1 fruit fly cellular context compared by ENCODE assay signal in the genomic region with DNA sequence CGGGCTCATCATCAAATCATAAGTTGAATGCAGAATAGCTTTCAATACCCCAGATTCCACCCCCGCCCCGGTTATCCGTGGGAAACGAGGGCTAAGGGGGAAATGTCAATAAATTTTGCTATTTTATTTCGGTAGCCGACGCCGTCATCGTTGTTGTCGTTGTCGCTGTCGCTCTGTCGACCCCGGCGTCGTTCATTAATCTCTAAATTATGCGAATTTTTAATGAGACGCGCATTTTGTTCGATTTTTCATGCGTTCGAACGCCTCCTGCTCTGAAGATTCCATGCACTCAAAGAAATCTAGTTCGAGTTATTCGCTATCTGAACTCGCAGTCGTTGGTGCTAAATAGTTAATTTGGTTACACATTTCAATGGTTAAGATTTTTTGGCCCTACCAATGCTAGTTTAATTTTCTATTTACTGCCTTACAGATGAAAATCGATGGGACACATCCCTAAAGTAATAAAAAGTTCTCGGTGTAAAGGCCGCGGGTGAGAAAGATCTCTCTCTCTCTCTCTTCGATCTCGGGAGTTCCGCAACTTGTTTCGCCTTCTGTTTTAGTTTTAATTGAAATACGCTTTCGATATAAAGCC.
TF ChIP-seq lines count a peak whose summit lies in the region.

No protein-coding gene starts in this region.

TF ChIP-seq in whole organism, embryonic, 481 proteins besides CTCF, POLR2A, EP300 and RAD21 (continued from another document):
- no peak for TF ChIP-seq Dp (GFP tag; optimal IDR thresholded peaks at IDR 0.05; lab: Kevin White, UChicago)
- TF ChIP-seq Dfd (GFP tag; optimal IDR thresholded peaks at IDR 0.05; lab: Kevin White, UChicago), result no peak
- TF ChIP-seq GATAe (GFP tag; conservative IDR thresholded peaks at IDR 0.05; lab: Robert Waterston, UW), result no peak
- TF ChIP-seq pum (GFP tag; optimal IDR thresholded peaks at IDR 0.05; lab: Kevin White, UChicago), result peak; percentile 3
- 0 out of 2 replicates have a peak, but pooled peaks have one; percentile 33 for TF ChIP-seq CG9215 (GFP tag; IDR thresholded peaks at IDR 0.05; lab: Robert Waterston, UW)
- peak; percentile 27; the same call in 1 of the 2 replicates for TF ChIP-seq CG10366 (GFP tag; IDR thresholded peaks at IDR 0.05; lab: Robert Waterston, UW)
- TF ChIP-seq CG13424 (tag; optimal IDR thresholded peaks at IDR 0.05; lab: Kevin White, UChicago), result no peak
- TF ChIP-seq chif (GFP tag; optimal IDR thresholded peaks at IDR 0.05; lab: Kevin White, UChicago), result peak; percentile 27 to 35
- no peak for TF ChIP-seq ac (GFP tag; optimal IDR thresholded peaks at IDR 0.05; lab: Kevin White, UChicago)
- TF ChIP-seq Poxn (GFP tag; IDR thresholded peaks at IDR 0.05; lab: Robert Waterston, UW), result no peak
- TF ChIP-seq gcm (GFP tag; optimal IDR thresholded peaks at IDR 0.05; lab: Kevin White, UChicago), result no peak
- TF ChIP-seq CG15514 (GFP tag; optimal IDR thresholded peaks at IDR 0.05; lab: Kevin White, UChicago), result no peak
- TF ChIP-seq D19B (GFP tag; optimal IDR thresholded peaks at IDR 0.05; lab: Kevin White, UChicago), result no peak
- no peak for TF ChIP-seq gsb (GFP tag; IDR thresholded peaks at IDR 0.05; lab: Robert Waterston, UW)
- TF ChIP-seq Sox102F (GFP tag; optimal IDR thresholded peaks at IDR 0.05; lab: Kevin White, UChicago), result peak; percentile 62
- no peak for TF ChIP-seq CG11696 (GFP tag; IDR thresholded peaks at IDR 0.05; lab: Robert Waterston, UW)
- no peak for TF ChIP-seq sc (optimal IDR thresholded peaks at IDR 0.05; lab: Kevin White, UChicago)
- no peak for TF ChIP-seq sc (GFP tag; optimal IDR thresholded peaks at IDR 0.05; lab: Kevin White, UChicago)
- TF ChIP-seq wdn (GFP tag; IDR thresholded peaks at IDR 0.05; lab: Robert Waterston, UW), result no peak
- no peak for TF ChIP-seq ftz-f1 (GFP tag; optimal IDR thresholded peaks at IDR 0.05; lab: Kevin White, UChicago)
- TF ChIP-seq CG3407 (GFP tag; optimal IDR thresholded peaks at IDR 0.05; lab: Kevin White, UChicago), result no peak
- no peak for TF ChIP-seq nerfin-2 (GFP tag; IDR thresholded peaks at IDR 0.05; lab: Robert Waterston, UW; ENCODE audit: partially characterized antibody)
- TF ChIP-seq CG11398 (GFP tag; optimal IDR thresholded peaks at IDR 0.05; lab: Kevin White, UChicago), result no peak
- TF ChIP-seq sqz (GFP tag; optimal IDR thresholded peaks at IDR 0.05; lab: Kevin White, UChicago), result no peak
- TF ChIP-seq jumu (GFP tag; optimal IDR thresholded peaks at IDR 0.05; lab: Kevin White, UChicago), result peak; percentile 46
- peak; percentile 46 for TF ChIP-seq Hsf (GFP tag; optimal IDR thresholded peaks at IDR 0.05; lab: Kevin White, UChicago)
- no peak for TF ChIP-seq Myb (GFP tag; optimal IDR thresholded peaks at IDR 0.05; lab: Kevin White, UChicago)
- no peak for TF ChIP-seq CG10979 (tag; optimal IDR thresholded peaks at IDR 0.05; lab: Kevin White, UChicago)
- TF ChIP-seq Awh (GFP tag; IDR thresholded peaks at IDR 0.05; lab: Robert Waterston, UW), result no peak
- TF ChIP-seq CG14965 (GFP tag; optimal IDR thresholded peaks at IDR 0.05; lab: Kevin White, UChicago; ENCODE audit: borderline replicate concordance), result no peak
- no peak for TF ChIP-seq ap (GFP tag; IDR thresholded peaks at IDR 0.05; lab: Robert Waterston, UW)
- no peak for TF ChIP-seq tx (GFP tag; optimal IDR thresholded peaks at IDR 0.05; lab: Kevin White, UChicago)
- no peak for TF ChIP-seq cato (GFP tag; optimal IDR thresholded peaks at IDR 0.05; lab: Kevin White, UChicago; ENCODE audit: borderline replicate concordance)
- no peak for TF ChIP-seq Lhr (GFP tag; optimal IDR thresholded peaks at IDR 0.05; lab: Kevin White, UChicago)
- peak; percentile 33 for TF ChIP-seq CG8924 (tag; optimal IDR thresholded peaks at IDR 0.05; lab: Kevin White, UChicago)
- no peak for TF ChIP-seq insv (GFP tag; optimal IDR thresholded peaks at IDR 0.05; lab: Kevin White, UChicago)
- no peak for TF ChIP-seq PHDP (tag; optimal IDR thresholded peaks at IDR 0.05; lab: Kevin White, UChicago)
- TF ChIP-seq CG30403 (GFP tag; optimal IDR thresholded peaks at IDR 0.05; lab: Kevin White, UChicago), result peak; percentile 41
- no peak for TF ChIP-seq nerfin-1 (tag; optimal IDR thresholded peaks at IDR 0.05; lab: Kevin White, UChicago)
- TF ChIP-seq ATbp (GFP tag; optimal IDR thresholded peaks at IDR 0.05; lab: Kevin White, UChicago), result peak; percentile 16
- no peak for TF ChIP-seq Asciz (GFP tag; optimal IDR thresholded peaks at IDR 0.05; lab: Kevin White, UChicago)
- peak; percentile 49 for TF ChIP-seq CG7839 (tag; optimal IDR thresholded peaks at IDR 0.05; lab: Kevin White, UChicago)
- no peak for TF ChIP-seq dan (GFP tag; IDR thresholded peaks at IDR 0.05; lab: Robert Waterston, UW)
- no peak for TF ChIP-seq CG3995 (GFP tag; optimal IDR thresholded peaks at IDR 0.05; lab: Kevin White, UChicago)
- no peak for TF ChIP-seq CG32772 (GFP tag; IDR thresholded peaks at IDR 0.05; lab: Robert Waterston, UW)
- TF ChIP-seq CG6254 (GFP tag; optimal IDR thresholded peaks at IDR 0.05; lab: Kevin White, UChicago), result no peak
- 0 out of 2 replicates have a peak, but pooled peaks have one; percentile 20 for TF ChIP-seq Atf6 (GFP tag; IDR thresholded peaks at IDR 0.05; lab: Robert Waterston, UW)
- no peak for TF ChIP-seq zfh1 (GFP tag; IDR thresholded peaks at IDR 0.05; lab: Robert Waterston, UW)
- peak; percentile 13 for TF ChIP-seq Side (GFP tag; optimal IDR thresholded peaks at IDR 0.05; lab: Kevin White, UChicago)
- peak; percentile 59 for TF ChIP-seq CG15269 (tag; optimal IDR thresholded peaks at IDR 0.05; lab: Kevin White, UChicago)
- TF ChIP-seq chinmo (GFP tag; IDR thresholded peaks at IDR 0.05; lab: Robert Waterston, UW; ENCODE audit: partially characterized antibody), result 0 out of 4 replicates have a peak, but pooled peaks have one; percentile 62
- no peak for TF ChIP-seq NfI (GFP tag; optimal IDR thresholded peaks at IDR 0.05; lab: Kevin White, UChicago)
- peak; percentile 26 for TF ChIP-seq CG12391 (tag; optimal IDR thresholded peaks at IDR 0.05; lab: Kevin White, UChicago)
- TF ChIP-seq so (GFP tag; IDR thresholded peaks at IDR 0.05; lab: Robert Waterston, UW), result no peak
- TF ChIP-seq CG14667 (GFP tag; IDR thresholded peaks at IDR 0.05; lab: Robert Waterston, UW), result no peak
- TF ChIP-seq esg (GFP tag; conservative IDR thresholded peaks at IDR 0.05; lab: Robert Waterston, UW), result 0 out of 2 replicates have a peak, but pooled peaks have one; percentile 21
- peak; percentile 44 for TF ChIP-seq Hmr (GFP tag; optimal IDR thresholded peaks at IDR 0.05; lab: Kevin White, UChicago)
- TF ChIP-seq lilli (GFP tag; optimal IDR thresholded peaks at IDR 0.05; lab: Kevin White, UChicago), result peak; percentile 48
- no peak for TF ChIP-seq CG2875 (GFP tag; optimal IDR thresholded peaks at IDR 0.05; lab: Kevin White, UChicago)
- TF ChIP-seq CG1603 (tag; optimal IDR thresholded peaks at IDR 0.05; lab: Kevin White, UChicago), result peak; percentile 51
- no peak for TF ChIP-seq gcm2 (GFP tag; optimal IDR thresholded peaks at IDR 0.05; lab: Kevin White, UChicago)
- no peak for TF ChIP-seq CG1233 (GFP tag; optimal IDR thresholded peaks at IDR 0.05; lab: Kevin White, UChicago)
- peak; percentile 9 for TF ChIP-seq CG2712 (tag; optimal IDR thresholded peaks at IDR 0.05; lab: Kevin White, UChicago)
- TF ChIP-seq onecut (GFP tag; IDR thresholded peaks at IDR 0.05; lab: Robert Waterston, UW), result no peak
- TF ChIP-seq CG32532 (GFP tag; IDR thresholded peaks at IDR 0.05; lab: Robert Waterston, UW), result peak; percentile 53; the same call in 1 of the 2 replicates
- no peak for TF ChIP-seq gsb-n (tag; optimal IDR thresholded peaks at IDR 0.05; lab: Kevin White, UChicago)
- no peak for TF ChIP-seq CG2199 (GFP tag; IDR thresholded peaks at IDR 0.05; lab: Robert Waterston, UW)
- no peak for TF ChIP-seq ttk (GFP tag; IDR thresholded peaks at IDR 0.05; lab: Robert Waterston, UW)
- no peak for TF ChIP-seq sisA (GFP tag; IDR thresholded peaks at IDR 0.05; lab: Robert Waterston, UW)
- peak; percentile 36; the same call in 1 of the 2 replicates for TF ChIP-seq Rx (GFP tag; IDR thresholded peaks at IDR 0.05; lab: Robert Waterston, UW)
- TF ChIP-seq CG17328 (GFP tag; IDR thresholded peaks at IDR 0.05; lab: Robert Waterston, UW), result no peak
- no peak for TF ChIP-seq CG4854 (GFP tag; optimal IDR thresholded peaks at IDR 0.05; lab: Kevin White, UChicago)
- TF ChIP-seq CG18476 (GFP tag; optimal IDR thresholded peaks at IDR 0.05; lab: Kevin White, UChicago), result no peak
- TF ChIP-seq CG18619 (GFP tag; optimal IDR thresholded peaks at IDR 0.05; lab: Kevin White, UChicago), result no peak
- TF ChIP-seq Ssrp (tag; optimal IDR thresholded peaks at IDR 0.05; lab: Kevin White, UChicago), result no peak
- no peak for TF ChIP-seq pnt (GFP tag; optimal IDR thresholded peaks at IDR 0.05; lab: Kevin White, UChicago)
- TF ChIP-seq TFAM (GFP tag; optimal IDR thresholded peaks at IDR 0.05; lab: Kevin White, UChicago), result no peak
